Worm (Caenorhabditis elegans): ENCODE data around the gene Y27F2A.11.

- no peak for TF ChIP-seq ceh-43 (GFP tag; optimal IDR thresholded peaks at IDR 0.05)
- no peak for TF ChIP-seq snpc-4 (tag; optimal IDR thresholded peaks at IDR 0.05)
- TF ChIP-seq elt-1 (tag; optimal IDR thresholded peaks at IDR 0.05; ENCODE audit: borderline replicate concordance, insufficient read depth): no peak
- TF ChIP-seq ces-1 (GFP tag; optimal IDR thresholded peaks at IDR 0.05): no peak
Observed at ce11 chrII:3225780-3226179, 36.6 kb downstream of the Y27F2A.11 start, which contains the start of gene ZC239.17.

Measured in whole organism, mixed stage, embryonic.